Fruit fly (Drosophila melanogaster): ENCODE data around the gene KdelR.

DNA sequence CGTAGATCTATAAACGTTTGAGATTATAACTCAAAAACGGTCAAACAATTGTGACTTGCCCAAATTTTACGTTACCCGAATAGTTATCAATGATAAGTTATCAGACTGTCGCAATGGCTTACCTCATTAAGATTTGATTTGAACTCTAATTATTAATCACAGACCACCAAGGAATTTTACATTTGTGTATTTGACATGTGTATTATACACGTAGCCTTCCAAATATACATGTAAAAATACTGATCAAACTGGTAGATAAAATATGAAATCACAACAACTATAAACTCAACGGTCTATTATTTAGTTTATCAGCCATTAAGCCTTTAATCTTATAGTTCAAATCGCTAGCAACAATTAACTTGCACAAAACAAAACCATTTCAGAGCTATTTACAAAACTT, 33.2 kb upstream of the KdelR start:
- TF ChIP-seq CG8478 (optimal IDR thresholded peaks at IDR 0.05) (no peak), CTCF (optimal IDR thresholded peaks at IDR 0.05) (no peak)
